Worm (Caenorhabditis elegans) whole organism, L4 larva: ENCODE measurements around the gene T12B5.14.
"Not testable (repeated sequence)": the region's sequence is repeated elsewhere in the genome, so short reads cannot be mapped to it uniquely, and the experiment has no call there.

Experiments used
- ceh-82 ChIP-seq: sonication (generic microtip); optimal IDR thresholded peaks from 2 replicates; lab custom pipeline; 2017; ENCODE audit warnings: missing biosample characterization, missing genetic modification characterization
- egl-43 ChIP-seq: fragments of 200-800 bp; sonication (Bioruptor generic); IDR thresholded peaks from 2 replicates; pipeline ENCODE4 v1.3.6; 2022; ENCODE audit warnings: missing genetic modification reagents, missing genetic modification characterization, missing compliant biosample characterization
- fos-1 ChIP-seq: fragments of 150-350 bp; optimal IDR thresholded peaks from 2 replicates; lab custom pipeline; 2014; ENCODE audit warnings: missing biosample characterization, missing genetic modification characterization
- skn-1 ChIP-seq: fragments of 150-350 bp; optimal IDR thresholded peaks from 2 replicates; lab custom pipeline; 2014; ENCODE audit warnings: missing biosample characterization, missing genetic modification characterization

- not testable (repeated sequence) for TF ChIP-seq egl-43 (GFP tag; lab: Robert Waterston, UW); skn-1; ceh-82 (tag; lab: Kevin White, UChicago); fos-1
Observed at ce11 chrIII:931405-931804, 23.3 kb upstream of the T12B5.14 start.
